Fruit fly (Drosophila melanogaster) whole organism: ENCODE measurements around the gene Gorab.

Experiments
- CG8478 ChIP-seq: fragments of >200 bp; optimal IDR thresholded peaks from 2 replicates; lab custom pipeline; 2018; ENCODE audit warnings: inconsistent platforms
- pan ChIP-seq: fragments of >200 bp; optimal IDR thresholded peaks from 2 replicates; lab custom pipeline; 2017
- usp ChIP-seq: fragments of >200 bp; optimal IDR thresholded peaks from 2 replicates; lab custom pipeline; 2017; ENCODE audit warnings: missing biosample characterization, missing genetic modification characterization, mixed read lengths

DNA sequence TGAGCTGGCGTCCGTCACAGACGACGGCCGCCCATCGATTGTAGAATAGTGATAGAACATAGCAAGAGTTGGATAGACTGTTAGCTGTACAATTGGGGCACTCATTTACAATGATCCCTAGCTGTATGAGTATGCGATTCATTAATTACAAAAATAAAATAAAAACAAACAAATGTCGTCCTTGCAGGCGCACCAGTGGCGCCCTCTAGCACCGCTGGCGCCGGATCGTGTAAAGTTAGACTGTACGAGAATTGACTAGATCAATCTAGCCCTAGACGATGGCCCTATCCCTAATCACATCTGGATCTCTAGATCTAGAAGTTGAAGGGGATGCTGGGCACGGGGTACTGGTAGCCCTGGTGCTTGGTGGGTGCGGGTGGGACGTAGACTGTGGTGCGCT is 44.9 kb downstream of the Gorab start:
- TF ChIP-seq CG8478 (no peak), pan (lab: Kevin White, UChicago) (no peak), usp (GFP tag; lab: Kevin White, UChicago) (no peak)
